Fruit fly (Drosophila melanogaster) whole organism, wandering third instar larva: ENCODE measurements around the gene Pak3.

ENCODE experiments used
- Abd-B ChIP-seq: fragments of >200 bp; optimal IDR thresholded peaks from 2 replicates; lab custom pipeline; 2017; ENCODE audit warnings: missing biosample characterization, missing genetic modification characterization
- CG32264 ChIP-seq: fragments of 200-800 bp; sonication (Bioruptor generic); optimal IDR thresholded peaks from 2 replicates; lab custom pipeline; 2016; ENCODE audit warnings: missing biosample characterization, missing genetic modification characterization
- CG9705 ChIP-seq: fragments of 200-800 bp; sonication (Bioruptor generic); optimal IDR thresholded peaks from 2 replicates; lab custom pipeline; 2018; ENCODE audit warnings: missing biosample characterization, mild to moderate bottlenecking, missing genetic modification characterization
- CrebA ChIP-seq: fragments of 200-800 bp; sonication (Bioruptor generic); optimal IDR thresholded peaks from 2 replicates; lab custom pipeline; 2016; ENCODE audit warnings: missing biosample characterization, mild to moderate bottlenecking, missing genetic modification characterization, borderline replicate concordance
- Dif ChIP-seq: fragments of 200-275, 200-300 bp; sonication (Bioruptor generic); optimal IDR thresholded peaks from 2 replicates; lab custom pipeline; 2018; ENCODE audit warnings: missing biosample characterization, missing genetic modification characterization; ENCODE audit not compliant: partially characterized antibody
- GATAd ChIP-seq: sonication (Bioruptor generic); optimal IDR thresholded peaks from 2 replicates; lab custom pipeline; 2016; ENCODE audit warnings: missing biosample characterization, missing genetic modification characterization
- HLH106 ChIP-seq: fragments of 200-800 bp; optimal IDR thresholded peaks from 3 replicates; lab custom pipeline; 2019; ENCODE audit warnings: missing biosample characterization, mild to moderate bottlenecking, missing genetic modification characterization, moderate library complexity
- Hr78 ChIP-seq: fragments of >200 bp; optimal IDR thresholded peaks from 2 replicates; lab custom pipeline; 2017; ENCODE audit warnings: missing biosample characterization, missing genetic modification characterization
- Hr83 ChIP-seq: fragments of 200-300 bp; sonication (Bioruptor generic); optimal IDR thresholded peaks from 2 replicates; lab custom pipeline; 2016; ENCODE audit warnings: missing biosample characterization, mild to moderate bottlenecking, missing genetic modification characterization, moderate library complexity; ENCODE audit not compliant: poor library complexity, severe bottlenecking
- Mio ChIP-seq: sonication (Bioruptor generic); optimal IDR thresholded peaks from 2 replicates; lab custom pipeline; 2016; ENCODE audit warnings: missing biosample characterization, missing genetic modification characterization
- Myc ChIP-seq: fragments of >200 bp; optimal IDR thresholded peaks from 2 replicates; lab custom pipeline; 2017
- N ChIP-seq: fragments of >200 bp; optimal IDR thresholded peaks from 2 replicates; lab custom pipeline; 2018; ENCODE audit warnings: missing biosample characterization, missing external identifiers, missing genetic modification characterization
- Rel ChIP-seq, 2 experiments: fragments of 200-800 bp; sonication (Bioruptor generic) in 1 of 2; optimal IDR thresholded peaks; 2 replicates in 1 of 2; 3 replicates in 1 of 2; lab custom pipeline; 2016 to 2019; ENCODE audit warnings: mild to moderate bottlenecking in 2 of 2, missing biosample characterization in 2 of 2, missing genetic modification characterization in 2 of 2, moderate library complexity in 1 of 2
- Sp1 ChIP-seq: fragments of 200-800 bp; sonication (Bioruptor generic); optimal IDR thresholded peaks from 3 replicates; lab custom pipeline; 2019; ENCODE audit warnings: missing biosample characterization, mild to moderate bottlenecking, missing genetic modification characterization, moderate library complexity
- Vsx2 ChIP-seq: fragments of 200-300, 225-300 bp; sonication (Bioruptor generic); optimal IDR thresholded peaks from 2 replicates; lab custom pipeline; 2018; ENCODE audit warnings: missing biosample characterization, missing genetic modification characterization; ENCODE audit not compliant: partially characterized antibody
- br ChIP-seq: fragments of 200-800 bp; sonication (Bioruptor generic); optimal IDR thresholded peaks from 2 replicates; lab custom pipeline; 2016; ENCODE audit warnings: missing biosample characterization, missing genetic modification characterization
- dl ChIP-seq, 2 experiments: fragments of 175-275, 200-275 bp in 1 of 2; fragments of 200-275 bp in 1 of 2; sonication (Bioruptor generic); optimal IDR thresholded peaks; lab custom pipeline; 2018; ENCODE audit warnings: mild to moderate bottlenecking in 2 of 2, missing biosample characterization in 2 of 2, missing genetic modification characterization in 2 of 2, moderate library complexity in 2 of 2; ENCODE audit not compliant: partially characterized antibody in 2 of 2, insufficient read depth in 1 of 2
- dsf ChIP-seq: sonication (Bioruptor generic); optimal IDR thresholded peaks from 2 replicates; lab custom pipeline; 2016; ENCODE audit warnings: missing biosample characterization, missing genetic modification characterization, borderline replicate concordance
- ey ChIP-seq: fragments of 200-800 bp; sonication (Bioruptor generic); optimal IDR thresholded peaks from 2 replicates; lab custom pipeline; 2016; ENCODE audit warnings: missing biosample characterization, missing genetic modification characterization
- fru ChIP-seq: fragments of 200-800 bp; sonication (Bioruptor generic); optimal IDR thresholded peaks from 3 replicates; lab custom pipeline; 2016; ENCODE audit warnings: missing biosample characterization, mild to moderate bottlenecking, missing genetic modification characterization
- h ChIP-seq: fragments of 200-800 bp; sonication (Bioruptor generic); optimal IDR thresholded peaks from 3 replicates; lab custom pipeline; 2016; ENCODE audit warnings: missing biosample characterization, mild to moderate bottlenecking, missing genetic modification characterization
- jim ChIP-seq: fragments of 175-275, 200-325 bp; sonication (Bioruptor generic); optimal IDR thresholded peaks from 2 replicates; lab custom pipeline; 2016; ENCODE audit warnings: missing biosample characterization, mild to moderate bottlenecking, missing genetic modification characterization
- psq ChIP-seq: fragments of 200-800 bp; sonication (Bioruptor generic); optimal IDR thresholded peaks from 3 replicates; lab custom pipeline; 2017; ENCODE audit warnings: missing biosample characterization, mild to moderate bottlenecking, missing genetic modification characterization, moderate library complexity
- rgr ChIP-seq: fragments of 200-800 bp; sonication (Bioruptor generic); optimal IDR thresholded peaks from 3 replicates; lab custom pipeline; 2016; ENCODE audit warnings: missing biosample characterization, mild to moderate bottlenecking, missing genetic modification characterization
- sv ChIP-seq: fragments of 200-800 bp; sonication (Bioruptor generic); optimal IDR thresholded peaks from 3 replicates; lab custom pipeline; 2016; ENCODE audit warnings: missing biosample characterization, missing genetic modification characterization
- tai ChIP-seq: sonication (Bioruptor generic); optimal IDR thresholded peaks from 2 replicates; lab custom pipeline; 2016; ENCODE audit warnings: missing biosample characterization, missing genetic modification characterization
- woc ChIP-seq: sonication (Bioruptor generic); optimal IDR thresholded peaks from 2 replicates; lab custom pipeline; 2016; ENCODE audit warnings: missing biosample characterization, mild to moderate bottlenecking, missing genetic modification characterization

Gene Pak3

dm6 chr3R:16472301-16472700 is 18.7 kb upstream of the Pak3 start, which contains the start of gene Gyc89Da:
TSS of gene Gyc89Da (plus strand) at chr3R:16472601.
- TF ChIP-seq CrebA (GFP tag; lab: Kevin White, UChicago) (no peak), CG9705 (GFP tag; lab: Kevin White, UChicago) (no peak), sv (GFP tag; lab: Kevin White, UChicago) (no peak), tai (GFP tag; lab: Kevin White, UChicago) (no peak), dsf (GFP tag; lab: Kevin White, UChicago) (no peak), GATAd (GFP tag; lab: Kevin White, UChicago) (no peak), Abd-B (no peak), Hr78 (no peak), Myc (lab: Kevin White, UChicago) (no peak), fru (GFP tag; lab: Kevin White, UChicago) (no peak)

dm6 chr3R:16469501-16470263 is 16.1 kb upstream of the Pak3 start, which contains the start of the genes CG42232 and CSN5:
TSS of gene CG42232 (minus strand) at chr3R:16469663.
TSS of gene CSN5 (plus strand) at chr3R:16470099.
- no peak for TF ChIP-seq jim (GFP tag; lab: Kevin White, UChicago)
- TF ChIP-seq CG32264 (GFP tag; lab: Kevin White, UChicago) = no peak
- no peak for TF ChIP-seq Myc (lab: Kevin White, UChicago)
- TF ChIP-seq Sp1 (GFP tag; lab: Kevin White, UChicago) = no peak
- no peak for TF ChIP-seq fru (GFP tag; lab: Kevin White, UChicago)
- peak; percentile 23 for TF ChIP-seq dsf (GFP tag; lab: Kevin White, UChicago)
- no peak for TF ChIP-seq HLH106 (tag; lab: Kevin White, UChicago)
- TF ChIP-seq N (GFP tag; lab: Kevin White, UChicago) = no peak
- TF ChIP-seq CG9705 (GFP tag; lab: Kevin White, UChicago) = peak; percentile 44
- peak; percentile 52 for TF ChIP-seq psq (GFP tag; lab: Kevin White, UChicago)
- no peak for TF ChIP-seq tai (GFP tag; lab: Kevin White, UChicago)
- no peak for TF ChIP-seq Dif
- peak; percentile 58 for TF ChIP-seq Hr83
- no peak for TF ChIP-seq Mio
- no peak for TF ChIP-seq Vsx2 (GFP tag; lab: Kevin White, UChicago)
- TF ChIP-seq, all 38 proteins: peak for 4

- TF ChIP-seq ey (no peak), tai (GFP tag; lab: Kevin White, UChicago) (no peak)
These were observed 14.9 kb upstream of the Pak3 start for dm6 chr3R:16468556-16468955.

- TF ChIP-seq Rel (GFP tag; optimal IDR thresholded peaks at IDR 0.05; lab: Kevin White, UChicago) (no peak), Rel (tag; optimal IDR thresholded peaks at IDR 0.05; lab: Kevin White, UChicago) (no peak), dl (GFP tag; optimal IDR thresholded peaks at IDR 0.05; lab: Kevin White, UChicago; ENCODE audit: insufficient read depth in 1 of 2, partially characterized antibody in 2 of 2) (no peak), CrebA (GFP tag; lab: Kevin White, UChicago) (no peak), Hr83 (no peak), Hr78 (no peak), jim (GFP tag; lab: Kevin White, UChicago) (no peak), CG32264 (GFP tag; lab: Kevin White, UChicago) (no peak), h (no peak)
These were observed 3.0 kb upstream of the Pak3 start for dm6 chr3R:16456607-16457006.

- TF ChIP-seq br (no peak), jim (GFP tag; lab: Kevin White, UChicago) (no peak), sv (GFP tag; lab: Kevin White, UChicago) (no peak), tai (GFP tag; lab: Kevin White, UChicago) (no peak), CG9705 (GFP tag; lab: Kevin White, UChicago) (no peak), CG32264 (GFP tag; lab: Kevin White, UChicago) (no peak), Abd-B (no peak), GATAd (GFP tag; lab: Kevin White, UChicago) (no peak), rgr (GFP tag; lab: Kevin White, UChicago) (no peak), woc (GFP tag; lab: Kevin White, UChicago) (no peak)
- TF ChIP-seq, all 38 proteins: peak for 0
These were observed 2.3 kb upstream of the Pak3 start, which contains the start of gene CG14883 for dm6 chr3R:16455875-16456274. TSS of gene CG14883 (plus strand) at chr3R:16456052.
